Worm (Caenorhabditis elegans) whole organism, L1 larva: ENCODE data around the gene F53G2.3.
A peak's percentile ranks its signal among the peaks of the same experiment; 100 is the strongest.

Source experiments
- C04F5.9 ChIP-seq: sonication (generic microtip); optimal IDR thresholded peaks from 2 replicates; lab custom pipeline; 2016; ENCODE audit warnings: missing genetic modification characterization, missing compliant biosample characterization
- F16B12.6 ChIP-seq: fragments of 150-350 bp; optimal IDR thresholded peaks from 2 replicates; lab custom pipeline; 2014; ENCODE audit warnings: missing biosample characterization, missing genetic modification characterization
- Y116A8C.19 ChIP-seq: sonication (generic microtip); optimal IDR thresholded peaks from 2 replicates; lab custom pipeline; 2016; ENCODE audit warnings: missing compliant biosample characterization, missing genetic modification characterization, borderline replicate concordance
- aha-1 ChIP-seq: fragments of 150-350 bp; optimal IDR thresholded peaks from 2 replicates; lab custom pipeline; 2014; ENCODE audit warnings: missing biosample characterization, missing genetic modification characterization
- blmp-1 ChIP-seq: fragments of 150-350 bp; optimal IDR thresholded peaks from 2 replicates; lab custom pipeline; 2014; ENCODE audit warnings: missing biosample characterization, missing genetic modification characterization
- ceh-82 ChIP-seq, 3 experiments: fragments of 150-350 bp in 1 of 3; sonication (generic microtip) in 2 of 3; optimal IDR thresholded peaks; 2 replicates each; lab custom pipeline; 2014 to 2017; ENCODE audit warnings: missing biosample characterization in 3 of 3, missing genetic modification characterization in 3 of 3
- ceh-90 ChIP-seq: sonication (generic microtip); optimal IDR thresholded peaks from 2 replicates; lab custom pipeline; 2016; ENCODE audit warnings: missing genetic modification characterization, missing compliant biosample characterization
- dsc-1 ChIP-seq: sonication (generic microtip); optimal IDR thresholded peaks from 2 replicates; lab custom pipeline; 2016; ENCODE audit warnings: mild to moderate bottlenecking, missing genetic modification characterization, missing compliant biosample characterization
- efl-1 ChIP-seq, 4 experiments: fragments of 150-350 bp; optimal IDR thresholded peaks in 3 of 4; peaks in 1 of 4; 1 replicate in 1 of 4; 2 replicates in 3 of 4; lab custom pipeline; 2014; ENCODE audit warnings: missing biosample characterization in 2 of 4, missing genetic modification characterization in 2 of 4, missing genetic modification reagents in 2 of 4
- egl-13 ChIP-seq: sonication (generic microtip); optimal IDR thresholded peaks from 2 replicates; lab custom pipeline; 2016; ENCODE audit warnings: missing genotype, missing genetic modification reagents, missing genetic modification characterization, missing compliant biosample characterization
- egl-27 ChIP-seq, 2 experiments: fragments of 150-350 bp in 1 of 2; sonication (generic microtip); optimal IDR thresholded peaks; 3 replicates each; lab custom pipeline; 2017 to 2018; ENCODE audit warnings: missing biosample characterization in 2 of 2, missing genetic modification characterization in 2 of 2, missing genetic modification reagents in 2 of 2
- elt-3 ChIP-seq, 6 experiments: fragments of 150-350 bp in 1 of 6; sonication (generic microtip); optimal IDR thresholded peaks; 2 replicates each; lab custom pipeline; 2017 to 2018; ENCODE audit warnings: missing biosample characterization in 6 of 6, missing genetic modification characterization in 6 of 6, inconsistent platforms in 1 of 6
- fos-1 ChIP-seq: fragments of 150-350 bp; optimal IDR thresholded peaks from 2 replicates; lab custom pipeline; 2014; ENCODE audit warnings: missing biosample characterization, missing genetic modification characterization
- hlh-4 ChIP-seq: sonication (generic microtip); optimal IDR thresholded peaks from 2 replicates; lab custom pipeline; 2016; ENCODE audit warnings: mild to moderate bottlenecking, missing genetic modification characterization, missing compliant biosample characterization
- hpl-2 ChIP-seq: fragments of 150-350 bp; optimal IDR thresholded peaks from 2 replicates; lab custom pipeline; 2014; ENCODE audit warnings: missing biosample characterization, missing genetic modification reagents, missing genetic modification characterization
- isw-1 ChIP-seq: fragments of 200-800 bp; sonication (Bioruptor generic); IDR thresholded peaks from 2 replicates; pipeline ENCODE4 v1.3.6; 2022; ENCODE audit warnings: missing genetic modification characterization, missing compliant biosample characterization
- jun-1 ChIP-seq: fragments of 150-350 bp; optimal IDR thresholded peaks from 2 replicates; lab custom pipeline; 2014; ENCODE audit warnings: missing biosample characterization, missing genetic modification reagents, missing genetic modification characterization
- lin-14 ChIP-seq: fragments of 200-800 bp; sonication (Bioruptor generic); optimal IDR thresholded peaks from 2 replicates; lab custom pipeline; 2018; ENCODE audit warnings: mild to moderate bottlenecking, missing genetic modification characterization, moderate library complexity, missing compliant biosample characterization
- lin-35 ChIP-seq, 2 experiments: fragments of 150-350 bp; optimal IDR thresholded peaks; 2 replicates each; lab custom pipeline; 2014; ENCODE audit warnings: missing biosample characterization in 2 of 2, missing genetic modification characterization in 2 of 2, missing genetic modification reagents in 2 of 2
- lin-39 ChIP-seq: fragments of 150-350 bp; optimal IDR thresholded peaks from 2 replicates; lab custom pipeline; 2014; ENCODE audit warnings: missing biosample characterization, missing genetic modification reagents, missing genetic modification characterization
- lir-3 ChIP-seq: sonication (generic microtip); optimal IDR thresholded peaks from 2 replicates; lab custom pipeline; 2016; ENCODE audit warnings: mild to moderate bottlenecking, missing genetic modification characterization, moderate library complexity, missing compliant biosample characterization; ENCODE audit not compliant: poor library complexity
- mab-9 ChIP-seq: fragments of 200-800 bp; sonication (Bioruptor generic); IDR thresholded peaks from 2 replicates; pipeline ENCODE4 v1.3.6; 2022; ENCODE audit warnings: missing genetic modification reagents, missing genetic modification characterization, missing compliant biosample characterization
- mdl-1 ChIP-seq, 2 experiments: fragments of 150-350 bp; optimal IDR thresholded peaks; 2 replicates each; lab custom pipeline; 2014 to 2017; ENCODE audit warnings: missing biosample characterization in 2 of 2, missing genetic modification characterization in 2 of 2, inconsistent platforms in 1 of 2
- nhr-11 ChIP-seq: fragments of 150-350 bp; optimal IDR thresholded peaks from 2 replicates; lab custom pipeline; 2014; ENCODE audit warnings: missing biosample characterization, missing genetic modification characterization
- nhr-19 ChIP-seq: fragments of 200-800 bp; sonication (Bioruptor generic); conservative IDR thresholded peaks from 2 replicates; pipeline ENCODE4 v1.3.6; 2022; ENCODE audit warnings: missing genetic modification characterization, missing compliant biosample characterization
- nhr-28 ChIP-seq: fragments of 150-350 bp; optimal IDR thresholded peaks from 2 replicates; lab custom pipeline; 2014; ENCODE audit warnings: missing biosample characterization, missing genetic modification characterization
- nhr-71 ChIP-seq: sonication (generic microtip); optimal IDR thresholded peaks from 2 replicates; lab custom pipeline; 2016; ENCODE audit warnings: mild to moderate bottlenecking, missing genetic modification characterization, moderate library complexity, missing compliant biosample characterization
- nhr-84 ChIP-seq: sonication (generic microtip); optimal IDR thresholded peaks from 2 replicates; lab custom pipeline; 2017; ENCODE audit warnings: missing biosample characterization, missing genetic modification characterization
- pax-3 ChIP-seq: fragments of 200-800 bp; sonication (Bioruptor generic); optimal IDR thresholded peaks from 2 replicates; lab custom pipeline; 2018; ENCODE audit warnings: mild to moderate bottlenecking, missing genetic modification characterization, moderate library complexity, missing compliant biosample characterization
- snu-23 ChIP-seq: sonication (generic microtip); optimal IDR thresholded peaks from 2 replicates; lab custom pipeline; 2016; ENCODE audit warnings: missing genetic modification characterization, missing compliant biosample characterization
- sup-37 ChIP-seq: fragments of 200-800 bp; sonication (Bioruptor generic); optimal IDR thresholded peaks from 2 replicates; lab custom pipeline; 2018; ENCODE audit warnings: mild to moderate bottlenecking, missing genetic modification characterization, missing compliant biosample characterization
- swsn-7 ChIP-seq: sonication (generic microtip); optimal IDR thresholded peaks from 2 replicates; lab custom pipeline; 2016; ENCODE audit warnings: missing genetic modification characterization, missing compliant biosample characterization
- tbx-2 ChIP-seq: sonication (generic microtip); optimal IDR thresholded peaks from 2 replicates; lab custom pipeline; 2016; ENCODE audit warnings: missing genetic modification characterization, missing compliant biosample characterization
- unc-130 ChIP-seq: fragments of 150-350 bp; optimal IDR thresholded peaks from 2 replicates; lab custom pipeline; 2017; ENCODE audit warnings: missing biosample characterization, missing genetic modification characterization, inconsistent platforms
- unc-30 ChIP-seq: sonication (generic microtip); optimal IDR thresholded peaks from 2 replicates; lab custom pipeline; 2017; ENCODE audit warnings: missing biosample characterization, missing genetic modification characterization
- unc-86 ChIP-seq: sonication (generic microtip); optimal IDR thresholded peaks from 2 replicates; lab custom pipeline; 2016; ENCODE audit warnings: missing genetic modification characterization, missing compliant biosample characterization
- unc-98 ChIP-seq: fragments of 200-800 bp; sonication (Bioruptor generic); IDR thresholded peaks from 2 replicates; pipeline ENCODE4 v1.3.6; 2022; ENCODE audit warnings: missing genetic modification characterization, missing compliant biosample characterization
- xbp-1 ChIP-seq: sonication (generic microtip); optimal IDR thresholded peaks from 2 replicates; lab custom pipeline; 2016; ENCODE audit warnings: missing genetic modification characterization, missing compliant biosample characterization
- zip-4 ChIP-seq: fragments of 200-800 bp; sonication (Bioruptor generic); optimal IDR thresholded peaks from 2 replicates; lab custom pipeline; 2018; ENCODE audit warnings: mild to moderate bottlenecking, missing genetic modification characterization, moderate library complexity, missing compliant biosample characterization
- ztf-11 ChIP-seq, 2 experiments: sonication (generic microtip); optimal IDR thresholded peaks; 2 replicates each; lab custom pipeline; 2016 to 2017; ENCODE audit warnings: missing genetic modification characterization in 2 of 2, missing biosample characterization in 1 of 2, missing compliant biosample characterization in 1 of 2
- ztf-4 ChIP-seq: fragments of 150-350 bp; optimal IDR thresholded peaks from 2 replicates; lab custom pipeline; 2014; ENCODE audit warnings: missing biosample characterization, missing genetic modification characterization

Gene F53G2.3

DNA sequence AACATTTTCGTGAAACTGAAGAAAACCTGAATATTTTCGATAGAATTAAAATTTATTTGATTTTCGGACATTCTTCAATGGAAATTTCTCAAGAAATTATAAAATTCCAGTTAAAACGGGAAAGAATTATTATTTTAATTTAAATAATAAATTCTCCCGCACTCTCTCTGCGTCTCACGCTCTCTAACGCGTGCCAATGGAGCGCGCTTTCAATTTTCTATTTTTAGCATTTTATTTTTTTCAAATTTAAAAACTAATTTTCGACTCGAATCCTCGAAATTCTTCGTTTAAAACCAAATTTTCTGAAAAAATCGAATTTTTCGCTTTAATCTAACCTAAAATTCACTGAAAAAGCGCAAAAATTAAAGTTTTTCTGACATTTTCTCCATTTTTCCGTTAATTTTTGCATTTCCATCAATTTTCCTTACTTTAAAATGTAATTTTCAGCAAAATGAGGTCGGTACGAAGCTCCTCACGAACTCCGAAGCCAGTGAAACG, 24.3 kb downstream of the F53G2.3 start, which contains the start of gene gbas-1 (continued):
- TF ChIP-seq ztf-4 (tag; lab: Kevin White, UChicago) = no peak
- TF ChIP-seq lin-39 (tag; lab: Kevin White, UChicago) = peak; percentile 40
- peak; percentile 10 for TF ChIP-seq F16B12.6
- TF ChIP-seq snu-23 = peak; percentile 49
- TF ChIP-seq tbx-2 (tag; lab: Kevin White, UChicago) = peak; percentile 51
- TF ChIP-seq nhr-19 = peak; percentile 45
- TF ChIP-seq blmp-1 (tag; lab: Kevin White, UChicago) = peak; percentile 24
- TF ChIP-seq xbp-1 = peak; percentile 38
- TF ChIP-seq egl-13 (tag; lab: Kevin White, UChicago) = no peak
- no peak for TF ChIP-seq jun-1 (tag; lab: Kevin White, UChicago)
- no peak for TF ChIP-seq nhr-84 (tag; lab: Kevin White, UChicago)
- TF ChIP-seq egl-27 (tag; optimal IDR thresholded peaks at IDR 0.05; lab: Kevin White, UChicago) = no peak
- TF ChIP-seq lir-3 (tag; lab: Kevin White, UChicago) = no peak
- peak; percentile 52 for TF ChIP-seq isw-1 (GFP tag; lab: Robert Waterston, UW)
- TF ChIP-seq unc-86 (tag; lab: Kevin White, UChicago) = peak; percentile 20
- peak; percentile 41 to 87 for TF ChIP-seq efl-1 (optimal IDR thresholded peaks at IDR 0.05; lab: Kevin White, UChicago)
- peak; percentile 88 to 98 for TF ChIP-seq efl-1 (GFP tag; optimal IDR thresholded peaks at IDR 0.05 in 1 of 2; lab: Kevin White, UChicago)
- TF ChIP-seq hpl-2 (GFP tag; lab: Kevin White, UChicago) = no peak
- TF ChIP-seq, all 84 proteins: peak for 22

DNA sequence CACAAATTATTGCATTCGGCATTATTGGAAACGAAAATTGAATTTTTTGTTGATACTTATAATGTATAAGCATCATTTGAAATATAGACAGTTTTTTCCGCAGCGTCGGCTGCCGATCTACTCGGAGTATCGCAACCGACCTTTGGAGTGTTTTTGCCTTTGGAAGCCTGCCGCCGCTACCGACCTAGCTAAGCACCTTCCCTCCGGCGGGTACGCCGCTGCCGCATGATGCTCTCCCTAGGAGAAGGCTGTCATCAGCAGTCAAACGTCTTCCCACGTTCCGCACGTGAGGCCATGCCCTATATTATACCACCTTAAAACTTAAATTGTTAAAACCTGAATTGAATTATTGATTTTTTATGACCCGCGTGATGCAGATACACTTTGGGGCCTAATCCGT, 38.3 kb downstream of the F53G2.3 start:
- no peak for TF ChIP-seq lin-39 (tag; lab: Kevin White, UChicago)
- TF ChIP-seq unc-86 (tag; lab: Kevin White, UChicago) = no peak
- TF ChIP-seq tbx-2 (tag; lab: Kevin White, UChicago) = no peak
- TF ChIP-seq ceh-82 (tag; optimal IDR thresholded peaks at IDR 0.05; lab: Kevin White, UChicago) = no peak
- TF ChIP-seq aha-1 (tag; lab: Kevin White, UChicago) = no peak
- TF ChIP-seq fos-1 (tag; lab: Kevin White, UChicago) = no peak
- TF ChIP-seq nhr-11 = no peak
- TF ChIP-seq swsn-7 (tag; lab: Kevin White, UChicago) = no peak
- TF ChIP-seq lin-14 (GFP tag; lab: Kevin White, UChicago) = no peak
- no peak for TF ChIP-seq unc-130 (tag; lab: Kevin White, UChicago)
- no peak for TF ChIP-seq nhr-28 (tag; lab: Kevin White, UChicago)
- no peak for TF ChIP-seq zip-4 (GFP tag; lab: Kevin White, UChicago)
- TF ChIP-seq C04F5.9 (tag; lab: Kevin White, UChicago) = no peak
- no peak for TF ChIP-seq unc-30 (tag; lab: Kevin White, UChicago)
- no peak for TF ChIP-seq nhr-71 (tag; lab: Kevin White, UChicago)
- TF ChIP-seq hlh-4 = no peak
- TF ChIP-seq sup-37 (GFP tag; lab: Kevin White, UChicago) = no peak
- no peak for TF ChIP-seq ztf-11 (tag; optimal IDR thresholded peaks at IDR 0.05; lab: Kevin White, UChicago)

DNA sequence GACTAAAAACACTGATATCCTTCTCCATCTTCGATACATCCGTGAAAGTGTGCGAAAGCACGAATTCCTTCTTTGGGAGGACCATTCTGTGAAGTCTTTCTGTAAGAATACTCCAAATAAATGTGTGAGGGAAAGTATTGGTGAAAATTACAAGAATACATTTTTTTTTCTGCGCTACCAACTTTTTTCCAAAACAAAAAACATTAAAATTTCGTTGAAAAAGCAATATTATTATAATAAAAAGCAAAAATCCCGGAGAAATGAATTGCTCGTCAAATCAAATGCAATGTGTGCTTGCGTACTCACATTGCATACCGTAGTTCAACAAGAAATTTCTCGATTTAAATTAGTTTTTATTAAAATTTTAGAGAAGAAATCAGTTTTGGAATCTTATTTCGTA, 41.8 kb downstream of the F53G2.3 start, which contains the start of gene bath-13:
bath-13 (minus strand) TSS at position 101 of the 400 bp plus-strand sequence.
- TF ChIP-seq ceh-90 (tag; lab: Kevin White, UChicago) (no peak), Y116A8C.19 (tag; lab: Kevin White, UChicago) (no peak), unc-98 (GFP tag; lab: Robert Waterston, UW) (no peak), ceh-82 (tag; optimal IDR thresholded peaks at IDR 0.05; lab: Kevin White, UChicago) (no peak), mab-9 (GFP tag; lab: Robert Waterston, UW) (no peak), hlh-4 (no peak), aha-1 (tag; lab: Kevin White, UChicago) (no peak), egl-27 (tag; optimal IDR thresholded peaks at IDR 0.05; lab: Kevin White, UChicago) (no peak), dsc-1 (tag; lab: Kevin White, UChicago) (no peak), pax-3 (no peak), sup-37 (GFP tag; lab: Kevin White, UChicago) (no peak), mdl-1 (tag; optimal IDR thresholded peaks at IDR 0.05; lab: Kevin White, UChicago) (no peak), zip-4 (GFP tag; lab: Kevin White, UChicago) (no peak), lin-35 (GFP tag; optimal IDR thresholded peaks at IDR 0.05; lab: Kevin White, UChicago) (no peak), tbx-2 (tag; lab: Kevin White, UChicago) (no peak), elt-3 (tag; optimal IDR thresholded peaks at IDR 0.05; lab: Kevin White, UChicago) (no peak)
